Worm (Caenorhabditis elegans) whole organism, midembryonic: ENCODE measurements around the gene cept-1.

Experiments
- T22C8.4 ChIP-seq: fragments of 200-800 bp; sonication (Bioruptor generic); IDR thresholded peaks from 2 replicates; pipeline ENCODE4 v1.3.6; 2022; ENCODE audit warnings: missing genetic modification characterization, missing compliant biosample characterization
- cog-1 ChIP-seq: sonication (generic microtip); optimal IDR thresholded peaks from 2 replicates; lab custom pipeline; 2016; ENCODE audit warnings: missing genetic modification characterization, missing compliant biosample characterization
- flt-1 ChIP-seq: fragments of 200-800 bp; sonication (Bioruptor generic); IDR thresholded peaks from 2 replicates; pipeline ENCODE4 v1.3.6; 2022; ENCODE audit warnings: missing genetic modification characterization, missing compliant biosample characterization
- klf-2 ChIP-seq: fragments of 200-800 bp; sonication (Bioruptor generic); conservative IDR thresholded peaks from 2 replicates; pipeline ENCODE4 v1.3.6; 2022; ENCODE audit warnings: missing genetic modification reagents, missing genetic modification characterization, missing compliant biosample characterization
- med-1 ChIP-seq: sonication (generic microtip); optimal IDR thresholded peaks from 2 replicates; lab custom pipeline; 2017; ENCODE audit warnings: missing genetic modification characterization, mild to moderate bottlenecking, missing compliant biosample characterization, antibody characterized with exemption, missing genetic modification reagents; ENCODE audit not compliant: insufficient read depth
- ref-1 ChIP-seq: fragments of 200-800 bp; sonication (Bioruptor generic); conservative IDR thresholded peaks from 2 replicates; pipeline ENCODE4 v1.3.6; 2022; ENCODE audit warnings: missing genetic modification reagents, missing genetic modification characterization, missing compliant biosample characterization
- tab-1 ChIP-seq: fragments of 200-800 bp; sonication (Bioruptor generic); IDR thresholded peaks from 2 replicates; pipeline ENCODE4 v1.3.6; 2022; ENCODE audit warnings: missing genetic modification characterization, missing compliant biosample characterization
- ztf-23 ChIP-seq: fragments of 200-800 bp; sonication (Bioruptor generic); IDR thresholded peaks from 2 replicates; pipeline ENCODE4 v1.3.6; 2022; ENCODE audit warnings: missing genetic modification reagents, missing genetic modification characterization, missing compliant biosample characterization
- ztf-29 ChIP-seq: fragments of 200-800 bp; sonication (Bioruptor generic); IDR thresholded peaks from 2 replicates; pipeline ENCODE4 v1.3.6; 2022; ENCODE audit warnings: missing genetic modification reagents, missing genetic modification characterization, missing compliant biosample characterization

The cept-1 gene

ce11 chrX:12750805-12751204 lies 11.1 kb upstream of the cept-1 start:
- TF ChIP-seq klf-2 (GFP tag; lab: Robert Waterston, UW) (no peak), ztf-23 (GFP tag; lab: Robert Waterston, UW) (no peak), tab-1 (GFP tag; lab: Robert Waterston, UW) (no peak), ref-1 (GFP tag; lab: Robert Waterston, UW) (no peak), cog-1 (tag; lab: Kevin White, UChicago) (no peak), flt-1 (GFP tag; lab: Robert Waterston, UW) (no peak), med-1 (GFP tag; lab: Kevin White, UChicago) (no peak), ztf-29 (GFP tag; lab: Robert Waterston, UW) (no peak), T22C8.4 (GFP tag; lab: Robert Waterston, UW) (no peak)

- no peak for TF ChIP-seq tab-1 (GFP tag; lab: Robert Waterston, UW)
- TF ChIP-seq flt-1 (GFP tag; lab: Robert Waterston, UW): no peak
- TF ChIP-seq ztf-23 (GFP tag; lab: Robert Waterston, UW): no peak
- no peak for TF ChIP-seq med-1 (GFP tag; lab: Kevin White, UChicago)
- TF ChIP-seq cog-1 (tag; lab: Kevin White, UChicago): no peak
- TF ChIP-seq klf-2 (GFP tag; lab: Robert Waterston, UW): no peak
- no peak for TF ChIP-seq ztf-29 (GFP tag; lab: Robert Waterston, UW)
- no peak for TF ChIP-seq ref-1 (GFP tag; lab: Robert Waterston, UW)
- no peak for TF ChIP-seq T22C8.4 (GFP tag; lab: Robert Waterston, UW)
Measured at ce11 chrX:12754043-12754442, 7.8 kb upstream of the cept-1 start.

- TF ChIP-seq klf-2 (GFP tag; lab: Robert Waterston, UW) (no peak), ref-1 (GFP tag; lab: Robert Waterston, UW) (no peak), T22C8.4 (GFP tag; lab: Robert Waterston, UW) (no peak), med-1 (GFP tag; lab: Kevin White, UChicago) (no peak), ztf-29 (GFP tag; lab: Robert Waterston, UW) (no peak), flt-1 (GFP tag; lab: Robert Waterston, UW) (no peak), cog-1 (tag; lab: Kevin White, UChicago) (no peak), ztf-23 (GFP tag; lab: Robert Waterston, UW) (no peak), tab-1 (GFP tag; lab: Robert Waterston, UW) (no peak)
Measured at ce11 chrX:12755021-12755420, 6.9 kb upstream of the cept-1 start.

ce11 chrX:12759010-12759409 lies 2.9 kb upstream of the cept-1 start:
- no peak for TF ChIP-seq T22C8.4 (GFP tag; lab: Robert Waterston, UW)
- TF ChIP-seq ztf-23 (GFP tag; lab: Robert Waterston, UW): no peak
- no peak for TF ChIP-seq tab-1 (GFP tag; lab: Robert Waterston, UW)
- TF ChIP-seq cog-1 (tag; lab: Kevin White, UChicago): no peak
- TF ChIP-seq ztf-29 (GFP tag; lab: Robert Waterston, UW): no peak
- TF ChIP-seq klf-2 (GFP tag; lab: Robert Waterston, UW): no peak

- TF ChIP-seq cog-1 (tag; lab: Kevin White, UChicago) (no peak), flt-1 (GFP tag; lab: Robert Waterston, UW) (no peak), med-1 (GFP tag; lab: Kevin White, UChicago) (no peak)
Measured at ce11 chrX:12759642-12760041, 2.2 kb upstream of the cept-1 start.

- TF ChIP-seq klf-2 (GFP tag; lab: Robert Waterston, UW) (no peak), flt-1 (GFP tag; lab: Robert Waterston, UW) (no peak), ztf-23 (GFP tag; lab: Robert Waterston, UW) (no peak)
Measured at ce11 chrX:12761295-12761775, 543 bp upstream of the cept-1 start.

- TF ChIP-seq med-1 (GFP tag; lab: Kevin White, UChicago) (no peak), flt-1 (GFP tag; lab: Robert Waterston, UW) (no peak), ztf-23 (GFP tag; lab: Robert Waterston, UW) (no peak), cog-1 (tag; lab: Kevin White, UChicago) (no peak), tab-1 (GFP tag; lab: Robert Waterston, UW) (no peak), ref-1 (GFP tag; lab: Robert Waterston, UW) (no peak), ztf-29 (GFP tag; lab: Robert Waterston, UW) (no peak), T22C8.4 (GFP tag; lab: Robert Waterston, UW) (no peak), klf-2 (GFP tag; lab: Robert Waterston, UW) (no peak)
Measured at ce11 chrX:12764009-12764408, 2.1 kb downstream of the cept-1 start.

ce11 chrX:12769697-12770096 lies 7.8 kb downstream of the cept-1 start, which contains the start of gene ilc-17.1:
TSS of gene ilc-17.1 (minus strand) at chrX:12769797.
- no peak for TF ChIP-seq med-1 (GFP tag; lab: Kevin White, UChicago)
- TF ChIP-seq cog-1 (tag; lab: Kevin White, UChicago): no peak
- TF ChIP-seq flt-1 (GFP tag; lab: Robert Waterston, UW): no peak
- TF ChIP-seq tab-1 (GFP tag; lab: Robert Waterston, UW): no peak
- TF ChIP-seq ztf-23 (GFP tag; lab: Robert Waterston, UW): no peak
- no peak for TF ChIP-seq klf-2 (GFP tag; lab: Robert Waterston, UW)
- TF ChIP-seq ref-1 (GFP tag; lab: Robert Waterston, UW): no peak

- TF ChIP-seq klf-2 (GFP tag; lab: Robert Waterston, UW): no peak
Measured at ce11 chrX:12780674-12781073, 18.8 kb downstream of the cept-1 start.
